Worm (Caenorhabditis elegans) whole organism, L1 larva: ENCODE measurements around the gene alg-3.

Source experiments
- C34B4.2 ChIP-seq: sonication (generic microtip); optimal IDR thresholded peaks from 2 replicates; lab custom pipeline; 2017; ENCODE audit warnings: mild to moderate bottlenecking, missing genetic modification characterization, missing compliant biosample characterization
- F16B12.6 ChIP-seq: fragments of 150-350 bp; optimal IDR thresholded peaks from 2 replicates; lab custom pipeline; 2014; ENCODE audit warnings: missing biosample characterization, missing genetic modification characterization
- Y116A8C.19 ChIP-seq: sonication (generic microtip); optimal IDR thresholded peaks from 2 replicates; lab custom pipeline; 2016; ENCODE audit warnings: missing compliant biosample characterization, missing genetic modification characterization, borderline replicate concordance
- alr-1 ChIP-seq: fragments of 200-800 bp; sonication (Bioruptor generic); optimal IDR thresholded peaks from 2 replicates; lab custom pipeline; 2018; ENCODE audit warnings: borderline replicate concordance, mild to moderate bottlenecking, missing genetic modification characterization, missing compliant biosample characterization
- aly-2 ChIP-seq: fragments of 150-350 bp; optimal IDR thresholded peaks from 2 replicates; lab custom pipeline; 2014; ENCODE audit warnings: missing biosample characterization, missing genetic modification characterization
- ama-1 ChIP-seq: fragments of 150-350 bp; optimal IDR thresholded peaks from 2 replicates; lab custom pipeline; 2014
- blmp-1 ChIP-seq: fragments of 150-350 bp; optimal IDR thresholded peaks from 2 replicates; lab custom pipeline; 2014; ENCODE audit warnings: missing biosample characterization, missing genetic modification characterization
- ceh-8 ChIP-seq: fragments of 200-800 bp; sonication (Bioruptor generic); optimal IDR thresholded peaks from 2 replicates; lab custom pipeline; 2018; ENCODE audit warnings: mild to moderate bottlenecking, missing genetic modification characterization, moderate library complexity, missing compliant biosample characterization
- ceh-82 ChIP-seq, 3 experiments: fragments of 150-350 bp in 1 of 3; sonication (generic microtip) in 2 of 3; optimal IDR thresholded peaks; 2 replicates each; lab custom pipeline; 2014 to 2017; ENCODE audit warnings: missing biosample characterization in 3 of 3, missing genetic modification characterization in 3 of 3
- ceh-88 ChIP-seq: fragments of 200-800 bp; sonication (Bioruptor generic); IDR thresholded peaks from 2 replicates; pipeline ENCODE4 v1.3.6; 2022; ENCODE audit warnings: missing genetic modification characterization, missing compliant biosample characterization
- dsc-1 ChIP-seq: sonication (generic microtip); optimal IDR thresholded peaks from 2 replicates; lab custom pipeline; 2016; ENCODE audit warnings: mild to moderate bottlenecking, missing genetic modification characterization, missing compliant biosample characterization
- efl-3 ChIP-seq: fragments of 200-800 bp; sonication (Bioruptor generic); optimal IDR thresholded peaks from 2 replicates; lab custom pipeline; 2018; ENCODE audit warnings: mild to moderate bottlenecking, missing genetic modification characterization, missing compliant biosample characterization
- egl-27 ChIP-seq, 2 experiments: fragments of 150-350 bp in 1 of 2; sonication (generic microtip); optimal IDR thresholded peaks; 3 replicates each; lab custom pipeline; 2017 to 2018; ENCODE audit warnings: missing biosample characterization in 2 of 2, missing genetic modification characterization in 2 of 2, missing genetic modification reagents in 2 of 2
- elt-2 ChIP-seq: sonication (generic microtip); optimal IDR thresholded peaks from 2 replicates; lab custom pipeline; 2016; ENCODE audit warnings: missing genetic modification characterization, mild to moderate bottlenecking, inconsistent platforms, missing compliant biosample characterization, missing genetic modification reagents
- elt-3 ChIP-seq, 6 experiments: fragments of 150-350 bp in 1 of 6; sonication (generic microtip); optimal IDR thresholded peaks; 2 replicates each; lab custom pipeline; 2017 to 2018; ENCODE audit warnings: missing biosample characterization in 6 of 6, missing genetic modification characterization in 6 of 6, inconsistent platforms in 1 of 6
- ets-5 ChIP-seq: fragments of 200-800 bp; sonication (Bioruptor generic); IDR thresholded peaks from 2 replicates; pipeline ENCODE4 v1.3.6; 2022; ENCODE audit warnings: missing genetic modification characterization, missing compliant biosample characterization
- fkh-10 ChIP-seq: sonication (generic microtip); optimal IDR thresholded peaks from 2 replicates; lab custom pipeline; 2017; ENCODE audit warnings: missing biosample characterization, missing genetic modification reagents, missing genetic modification characterization
- fos-1 ChIP-seq: fragments of 150-350 bp; optimal IDR thresholded peaks from 2 replicates; lab custom pipeline; 2014; ENCODE audit warnings: missing biosample characterization, missing genetic modification characterization
- hlh-17 ChIP-seq: fragments of 200-800 bp; sonication (Bioruptor generic); optimal IDR thresholded peaks from 2 replicates; lab custom pipeline; 2018; ENCODE audit warnings: missing genetic modification characterization, mild to moderate bottlenecking, missing compliant biosample characterization, moderate library complexity, borderline replicate concordance
- hpl-2 ChIP-seq: fragments of 150-350 bp; optimal IDR thresholded peaks from 2 replicates; lab custom pipeline; 2014; ENCODE audit warnings: missing biosample characterization, missing genetic modification reagents, missing genetic modification characterization
- jun-1 ChIP-seq: fragments of 150-350 bp; optimal IDR thresholded peaks from 2 replicates; lab custom pipeline; 2014; ENCODE audit warnings: missing biosample characterization, missing genetic modification reagents, missing genetic modification characterization
- lin-14 ChIP-seq: fragments of 200-800 bp; sonication (Bioruptor generic); optimal IDR thresholded peaks from 2 replicates; lab custom pipeline; 2018; ENCODE audit warnings: mild to moderate bottlenecking, missing genetic modification characterization, moderate library complexity, missing compliant biosample characterization
- lin-15B ChIP-seq: fragments of 150-350 bp; sonication (generic microtip); optimal IDR thresholded peaks from 3 replicates; lab custom pipeline; 2014; ENCODE audit warnings: missing biosample characterization, missing genetic modification characterization
- lin-35 ChIP-seq, 2 experiments: fragments of 150-350 bp; optimal IDR thresholded peaks; 2 replicates each; lab custom pipeline; 2014; ENCODE audit warnings: missing biosample characterization in 2 of 2, missing genetic modification characterization in 2 of 2, missing genetic modification reagents in 2 of 2
- lir-3 ChIP-seq: sonication (generic microtip); optimal IDR thresholded peaks from 2 replicates; lab custom pipeline; 2016; ENCODE audit warnings: mild to moderate bottlenecking, missing genetic modification characterization, moderate library complexity, missing compliant biosample characterization; ENCODE audit not compliant: poor library complexity
- lsy-2 ChIP-seq, 2 experiments: fragments of 150-350 bp; optimal IDR thresholded peaks; 2 replicates each; lab custom pipeline; 2014; ENCODE audit warnings: missing biosample characterization in 2 of 2, missing genetic modification characterization in 2 of 2
- mab-9 ChIP-seq: fragments of 200-800 bp; sonication (Bioruptor generic); IDR thresholded peaks from 2 replicates; pipeline ENCODE4 v1.3.6; 2022; ENCODE audit warnings: missing genetic modification reagents, missing genetic modification characterization, missing compliant biosample characterization
- mdl-1 ChIP-seq, 2 experiments: fragments of 150-350 bp; optimal IDR thresholded peaks; 2 replicates each; lab custom pipeline; 2014 to 2017; ENCODE audit warnings: missing biosample characterization in 2 of 2, missing genetic modification characterization in 2 of 2, inconsistent platforms in 1 of 2
- mep-1 ChIP-seq: fragments of 150-350 bp; optimal IDR thresholded peaks from 2 replicates; lab custom pipeline; 2014; ENCODE audit warnings: missing biosample characterization, missing genetic modification characterization
- nhr-11 ChIP-seq: fragments of 150-350 bp; optimal IDR thresholded peaks from 2 replicates; lab custom pipeline; 2014; ENCODE audit warnings: missing biosample characterization, missing genetic modification characterization
- nhr-19 ChIP-seq: fragments of 200-800 bp; sonication (Bioruptor generic); conservative IDR thresholded peaks from 2 replicates; pipeline ENCODE4 v1.3.6; 2022; ENCODE audit warnings: missing genetic modification characterization, missing compliant biosample characterization
- nhr-20 ChIP-seq: sonication (generic microtip); optimal IDR thresholded peaks from 2 replicates; lab custom pipeline; 2016; ENCODE audit warnings: mild to moderate bottlenecking, missing genetic modification characterization, missing compliant biosample characterization
- nhr-28 ChIP-seq: fragments of 150-350 bp; optimal IDR thresholded peaks from 2 replicates; lab custom pipeline; 2014; ENCODE audit warnings: missing biosample characterization, missing genetic modification characterization
- nhr-77 ChIP-seq: fragments of 150-350 bp; optimal IDR thresholded peaks from 2 replicates; lab custom pipeline; 2014; ENCODE audit warnings: missing biosample characterization, missing genetic modification characterization
- nhr-85 ChIP-seq: sonication (generic microtip); peaks from one replicate; lab custom pipeline; 2016; ENCODE audit warnings: missing genetic modification characterization, inconsistent platforms, missing compliant biosample characterization
- nhr-90 ChIP-seq: sonication (generic microtip); optimal IDR thresholded peaks from 2 replicates; lab custom pipeline; 2016; ENCODE audit warnings: mild to moderate bottlenecking, missing genetic modification characterization, missing compliant biosample characterization; ENCODE audit not compliant: poor library complexity
- pqm-1 ChIP-seq: sonication (generic microtip); optimal IDR thresholded peaks from 3 replicates; lab custom pipeline; 2017; ENCODE audit warnings: missing biosample characterization, missing genetic modification characterization
- rnt-1 ChIP-seq: sonication (generic microtip); optimal IDR thresholded peaks from 2 replicates; lab custom pipeline; 2016; ENCODE audit warnings: mild to moderate bottlenecking, missing genetic modification characterization, moderate library complexity, missing compliant biosample characterization
- skn-1 ChIP-seq: fragments of 150-350 bp; optimal IDR thresholded peaks from 2 replicates; lab custom pipeline; 2014; ENCODE audit warnings: missing biosample characterization, missing genetic modification characterization
- sptf-1 ChIP-seq: fragments of 150-350 bp; optimal IDR thresholded peaks from 2 replicates; lab custom pipeline; 2014; ENCODE audit warnings: missing biosample characterization, missing genetic modification characterization
- sup-37 ChIP-seq: fragments of 200-800 bp; sonication (Bioruptor generic); optimal IDR thresholded peaks from 2 replicates; lab custom pipeline; 2018; ENCODE audit warnings: mild to moderate bottlenecking, missing genetic modification characterization, missing compliant biosample characterization
- swsn-7 ChIP-seq: sonication (generic microtip); optimal IDR thresholded peaks from 2 replicates; lab custom pipeline; 2016; ENCODE audit warnings: missing genetic modification characterization, missing compliant biosample characterization
- tbx-2 ChIP-seq: sonication (generic microtip); optimal IDR thresholded peaks from 2 replicates; lab custom pipeline; 2016; ENCODE audit warnings: missing genetic modification characterization, missing compliant biosample characterization
- tlp-1 ChIP-seq: fragments of 150-350 bp; optimal IDR thresholded peaks from 2 replicates; lab custom pipeline; 2014; ENCODE audit warnings: missing biosample characterization, missing genetic modification characterization
- unc-30 ChIP-seq: sonication (generic microtip); optimal IDR thresholded peaks from 2 replicates; lab custom pipeline; 2017; ENCODE audit warnings: missing biosample characterization, missing genetic modification characterization
- vab-15 ChIP-seq: sonication (generic microtip); optimal IDR thresholded peaks from 2 replicates; lab custom pipeline; 2017; ENCODE audit warnings: missing genotype, mild to moderate bottlenecking, missing genetic modification characterization, missing compliant biosample characterization
- xbp-1 ChIP-seq: sonication (generic microtip); optimal IDR thresholded peaks from 2 replicates; lab custom pipeline; 2016; ENCODE audit warnings: missing genetic modification characterization, missing compliant biosample characterization
- ztf-11 ChIP-seq, 2 experiments: sonication (generic microtip); optimal IDR thresholded peaks; 2 replicates each; lab custom pipeline; 2016 to 2017; ENCODE audit warnings: missing genetic modification characterization in 2 of 2, missing biosample characterization in 1 of 2, missing compliant biosample characterization in 1 of 2

Gene alg-3

DNA sequence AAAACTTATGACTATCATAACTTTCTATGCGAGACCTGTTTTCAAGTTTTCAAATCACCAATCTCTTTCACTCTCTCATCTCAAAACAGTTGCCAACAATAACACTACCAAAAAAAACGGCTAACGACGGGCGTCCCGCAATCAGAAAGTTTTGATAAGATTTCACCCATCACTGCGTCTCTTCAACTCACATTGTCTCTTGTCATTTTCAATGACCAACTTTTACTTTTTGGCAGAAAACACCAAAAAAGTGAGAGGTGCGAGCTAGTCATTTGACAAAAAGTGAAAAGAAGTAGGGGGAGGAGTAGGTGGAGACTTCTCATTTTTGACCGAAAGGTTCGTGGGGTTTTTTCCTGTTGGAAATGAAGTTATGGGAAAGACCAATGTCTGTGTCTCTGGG is 14.6 kb downstream of the alg-3 start:
- peak; percentile 51 for TF ChIP-seq lin-14 (GFP tag; lab: Kevin White, UChicago)
- TF ChIP-seq blmp-1 (tag; lab: Kevin White, UChicago) = peak; percentile 96
- no peak for TF ChIP-seq tlp-1 (tag; lab: Kevin White, UChicago)
- no peak for TF ChIP-seq nhr-11 (tag; lab: Kevin White, UChicago)
- TF ChIP-seq tbx-2 (tag; lab: Kevin White, UChicago) = no peak
- TF ChIP-seq ama-1 (lab: Kevin White, UChicago) = no peak
- TF ChIP-seq lsy-2 (tag; optimal IDR thresholded peaks at IDR 0.05; lab: Kevin White, UChicago) = no peak
- TF ChIP-seq elt-3 (tag; optimal IDR thresholded peaks at IDR 0.05; lab: Kevin White, UChicago) = peak in 1 of 6 experiments; percentile 76
- TF ChIP-seq Y116A8C.19 (tag; lab: Kevin White, UChicago) = no peak
- TF ChIP-seq nhr-85 (tag; lab: Kevin White, UChicago) = peak; percentile 71
- TF ChIP-seq, all 84 proteins: peak for 4

DNA sequence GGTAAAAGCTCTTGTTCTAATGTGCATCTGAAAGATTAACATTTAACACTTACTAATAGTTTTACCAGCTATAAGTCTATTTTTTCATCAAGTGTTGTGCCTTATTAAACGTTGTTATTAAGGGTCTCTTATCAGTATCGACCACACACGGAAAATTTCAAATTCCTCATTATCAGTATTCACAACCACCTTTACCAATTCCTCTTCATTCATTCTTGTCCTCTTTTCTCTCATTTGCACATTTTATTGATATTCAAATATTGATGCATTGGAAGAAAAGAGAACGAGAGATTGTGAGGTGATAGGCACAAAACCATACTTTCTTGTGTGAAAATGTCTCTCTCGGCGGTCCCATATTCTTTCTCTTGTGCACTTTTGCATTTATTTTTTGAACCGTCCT is 17.8 kb downstream of the alg-3 start:
- TF ChIP-seq elt-2 (peak; percentile 38), swsn-7 (no peak), sup-37 (GFP tag; lab: Kevin White, UChicago) (no peak), lin-35 (GFP tag; optimal IDR thresholded peaks at IDR 0.05; lab: Kevin White, UChicago) (peak in 1 of 2 experiments; percentile 7)

DNA sequence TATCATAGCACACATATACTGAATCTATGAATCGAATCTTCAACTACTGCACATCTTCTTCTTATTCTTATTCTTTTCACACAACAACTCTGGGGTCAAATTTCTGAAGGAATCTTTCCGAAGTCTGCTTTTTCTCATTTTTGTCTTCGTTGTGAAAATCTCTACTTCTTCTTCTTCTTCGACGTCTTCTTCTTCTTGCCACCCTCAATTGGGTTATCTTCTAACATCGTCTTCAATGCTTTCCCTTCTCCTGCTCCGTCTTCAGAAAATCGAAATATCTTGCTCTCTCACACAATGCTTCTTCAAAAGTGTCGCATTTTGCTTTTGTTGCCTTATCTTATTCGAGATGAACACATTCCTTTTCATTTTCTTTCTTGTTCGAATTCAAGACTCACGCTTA is 19.2 kb downstream of the alg-3 start:
- no peak for TF ChIP-seq nhr-19 (GFP tag; lab: Robert Waterston, UW)
- no peak for TF ChIP-seq ceh-8 (GFP tag; lab: Kevin White, UChicago)
- no peak for TF ChIP-seq aly-2
- TF ChIP-seq nhr-90 (tag; lab: Kevin White, UChicago) = no peak
- TF ChIP-seq ceh-88 = no peak
- TF ChIP-seq rnt-1 = no peak
- TF ChIP-seq lin-35 (GFP tag; optimal IDR thresholded peaks at IDR 0.05; lab: Kevin White, UChicago) = no peak
- no peak for TF ChIP-seq jun-1
- TF ChIP-seq ets-5 (GFP tag; lab: Robert Waterston, UW) = no peak
- no peak for TF ChIP-seq nhr-28 (tag; lab: Kevin White, UChicago)
- peak; percentile 53 for TF ChIP-seq lin-14 (GFP tag; lab: Kevin White, UChicago)
- peak in 1 of 3 experiments; percentile 9 for TF ChIP-seq ceh-82 (tag; optimal IDR thresholded peaks at IDR 0.05; lab: Kevin White, UChicago)
- no peak for TF ChIP-seq lir-3 (tag; lab: Kevin White, UChicago)
- TF ChIP-seq ztf-11 (tag; optimal IDR thresholded peaks at IDR 0.05; lab: Kevin White, UChicago) = no peak
- no peak for TF ChIP-seq sptf-1
- no peak for TF ChIP-seq lsy-2 (tag; optimal IDR thresholded peaks at IDR 0.05; lab: Kevin White, UChicago)
- no peak for TF ChIP-seq mab-9 (GFP tag; lab: Robert Waterston, UW)
- peak; percentile 19 for TF ChIP-seq fkh-10 (GFP tag; lab: Kevin White, UChicago)
- TF ChIP-seq lin-15B (tag; lab: Kevin White, UChicago) = no peak
- no peak for TF ChIP-seq skn-1
- no peak for TF ChIP-seq pqm-1
- no peak for TF ChIP-seq mep-1
- no peak for TF ChIP-seq hlh-17 (GFP tag; lab: Kevin White, UChicago)
- no peak for TF ChIP-seq xbp-1

DNA sequence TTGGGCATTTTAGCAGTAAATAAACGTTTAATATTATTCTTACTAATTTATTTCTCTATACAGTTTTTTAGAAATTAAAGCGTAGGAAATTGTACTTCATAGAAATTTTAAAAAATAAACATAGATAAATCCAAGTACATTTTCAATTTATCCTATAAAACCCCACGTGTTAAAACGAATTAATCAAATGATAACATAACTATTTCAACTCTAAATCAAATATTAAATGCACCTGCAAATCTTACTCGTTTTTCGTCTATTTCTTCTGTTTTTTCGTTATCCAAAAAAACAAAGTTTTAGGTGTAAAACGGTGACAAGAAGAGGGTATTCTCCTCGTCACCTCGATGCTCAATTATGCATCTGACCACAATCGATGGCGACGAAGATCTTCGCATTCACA is 31.0 kb downstream of the alg-3 start, which contains the start of gene K01A6.6:
Gene K01A6.6, plus strand, starts transcription at position 301 of the 400 bp plus-strand sequence.
- TF ChIP-seq F16B12.6 (no peak), fos-1 (tag; lab: Kevin White, UChicago) (no peak), vab-15 (no peak), C34B4.2 (tag; lab: Kevin White, UChicago) (no peak), egl-27 (tag; optimal IDR thresholded peaks at IDR 0.05; lab: Kevin White, UChicago) (no peak), ceh-8 (GFP tag; lab: Kevin White, UChicago) (no peak), mep-1 (no peak), dsc-1 (tag; lab: Kevin White, UChicago) (no peak), lsy-2 (tag; optimal IDR thresholded peaks at IDR 0.05; lab: Kevin White, UChicago) (no peak), hpl-2 (GFP tag; lab: Kevin White, UChicago) (no peak), nhr-77 (tag; lab: Kevin White, UChicago) (no peak), mdl-1 (tag; optimal IDR thresholded peaks at IDR 0.05; lab: Kevin White, UChicago) (no peak), unc-30 (tag; lab: Kevin White, UChicago) (no peak), swsn-7 (no peak), efl-3 (GFP tag; lab: Kevin White, UChicago) (no peak), nhr-20 (tag; lab: Kevin White, UChicago) (no peak), ets-5 (GFP tag; lab: Robert Waterston, UW) (no peak), lin-35 (GFP tag; optimal IDR thresholded peaks at IDR 0.05; lab: Kevin White, UChicago) (no peak), pqm-1 (no peak), alr-1 (tag; lab: Kevin White, UChicago) (no peak)
